Fruit fly (Drosophila melanogaster) whole organism: ENCODE measurements around the gene CheA75a.

Source experiments
- CG8478 ChIP-seq: fragments of >200 bp; optimal IDR thresholded peaks from 2 replicates; lab custom pipeline; 2018; ENCODE audit warnings: inconsistent platforms
- Dll ChIP-seq: fragments of >200 bp; optimal IDR thresholded peaks from 2 replicates; lab custom pipeline; 2017
- EcR ChIP-seq, 2 experiments: fragments of >200 bp; optimal IDR thresholded peaks; 2 replicates each; lab custom pipeline; 2017; ENCODE audit warnings: missing biosample characterization in 2 of 2, missing genetic modification characterization in 2 of 2, missing genetic modification reagents in 2 of 2
- pan ChIP-seq: fragments of >200 bp; optimal IDR thresholded peaks from 2 replicates; lab custom pipeline; 2017
- psq ChIP-seq: fragments of >200 bp; optimal IDR thresholded peaks from 2 replicates; lab custom pipeline; 2017
- usp ChIP-seq: fragments of >200 bp; optimal IDR thresholded peaks from 2 replicates; lab custom pipeline; 2017; ENCODE audit warnings: missing biosample characterization, missing genetic modification characterization, mixed read lengths

Gene CheA75a

dm6 chr3L:18243673-18244072 is 8.2 kb upstream of the CheA75a start:
- TF ChIP-seq usp (no peak), Dll (lab: Kevin White, UChicago) (peak; percentile 6), EcR (GFP tag; optimal IDR thresholded peaks at IDR 0.05; lab: Kevin White, UChicago) (peak; percentile 77 to 96)

dm6 chr3L:18244186-18244585 is 7.7 kb upstream of the CheA75a start:
- TF ChIP-seq Dll (lab: Kevin White, UChicago) (no peak), psq (lab: Kevin White, UChicago) (no peak), CG8478 (lab: Kevin White, UChicago) (no peak), pan (lab: Kevin White, UChicago) (no peak), EcR (GFP tag; optimal IDR thresholded peaks at IDR 0.05; lab: Kevin White, UChicago) (no peak), usp (no peak)

DNA sequence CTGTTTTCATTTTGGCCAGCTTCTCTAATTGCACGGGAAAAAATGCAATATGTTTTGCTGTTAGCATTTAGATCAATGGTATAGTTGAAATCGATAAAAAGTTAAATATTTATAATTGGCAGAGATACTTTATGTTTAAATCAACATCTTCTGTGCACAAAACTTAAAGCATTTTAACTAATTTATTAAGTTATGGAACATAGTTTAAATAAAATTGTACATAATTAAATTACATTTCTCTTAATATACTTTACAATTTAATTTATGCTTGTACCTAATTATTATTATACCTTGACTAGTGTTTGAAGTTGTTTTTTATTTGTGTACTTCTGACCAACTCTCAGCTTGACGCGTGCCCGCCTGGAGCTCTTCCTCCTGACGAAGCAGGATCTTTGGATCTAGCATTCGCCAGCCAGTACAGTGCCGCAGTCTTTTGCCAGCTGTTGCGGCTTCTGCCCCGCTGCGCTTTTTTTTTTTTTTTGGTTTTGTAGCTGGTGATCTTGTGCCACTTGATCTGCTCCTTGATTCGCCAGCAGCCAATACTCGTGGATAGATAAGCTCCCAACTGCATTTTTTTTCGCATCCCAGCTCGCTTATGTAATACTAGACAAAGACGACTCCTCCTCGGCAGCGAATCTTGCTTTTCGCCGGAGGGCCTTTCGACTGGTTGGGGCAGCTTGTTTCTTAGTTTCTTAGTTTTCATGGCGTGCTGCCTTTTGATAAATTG is 6.7 kb upstream of the CheA75a start:
- TF ChIP-seq EcR (GFP tag; optimal IDR thresholded peaks at IDR 0.05; lab: Kevin White, UChicago) (peak in 1 of 2 experiments; percentile 51), usp (no peak)

- TF ChIP-seq Dll (lab: Kevin White, UChicago) (no peak), pan (lab: Kevin White, UChicago) (no peak), EcR (GFP tag; optimal IDR thresholded peaks at IDR 0.05; lab: Kevin White, UChicago) (no peak), CG8478 (lab: Kevin White, UChicago) (no peak), usp (no peak), psq (lab: Kevin White, UChicago) (no peak)
These were observed 6.2 kb upstream of the CheA75a start for dm6 chr3L:18245709-18246080.

- TF ChIP-seq Dll (lab: Kevin White, UChicago) (no peak), psq (lab: Kevin White, UChicago) (no peak), pan (lab: Kevin White, UChicago) (no peak), EcR (GFP tag; optimal IDR thresholded peaks at IDR 0.05; lab: Kevin White, UChicago) (no peak), usp (no peak), CG8478 (lab: Kevin White, UChicago) (no peak)
These were observed 3.6 kb upstream of the CheA75a start for dm6 chr3L:18248110-18248791.

dm6 chr3L:18248815-18249214 is 3.1 kb upstream of the CheA75a start:
- no peak for TF ChIP-seq pan (lab: Kevin White, UChicago)
- TF ChIP-seq psq (lab: Kevin White, UChicago): no peak
- TF ChIP-seq EcR (GFP tag; optimal IDR thresholded peaks at IDR 0.05; lab: Kevin White, UChicago): no peak
- no peak for TF ChIP-seq usp
- TF ChIP-seq CG8478 (lab: Kevin White, UChicago): no peak
- TF ChIP-seq Dll (lab: Kevin White, UChicago): no peak

DNA sequence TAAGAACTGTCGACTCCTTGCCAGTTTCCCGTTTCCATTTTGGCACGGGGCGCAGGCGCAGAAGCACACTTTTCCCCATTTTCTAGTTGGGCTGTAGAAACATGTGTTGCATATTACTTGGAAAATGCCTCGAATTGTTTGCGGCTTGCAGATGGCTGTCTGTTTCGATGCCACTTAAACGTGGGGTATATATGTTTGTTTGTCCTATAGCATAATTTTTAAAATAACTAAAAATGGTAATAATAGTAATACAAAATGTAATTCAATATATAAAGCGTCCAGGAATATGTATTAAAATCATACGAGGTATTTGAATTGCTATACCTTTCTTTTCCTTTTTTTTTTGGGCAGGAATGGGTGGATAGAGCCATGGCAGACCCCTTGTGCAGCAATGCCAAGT is 1.2 kb upstream of the CheA75a start:
- TF ChIP-seq EcR (GFP tag; optimal IDR thresholded peaks at IDR 0.05; lab: Kevin White, UChicago): no peak
- no peak for TF ChIP-seq Dll (lab: Kevin White, UChicago)
- TF ChIP-seq psq (lab: Kevin White, UChicago): no peak
- TF ChIP-seq usp: no peak
- TF ChIP-seq CG8478 (lab: Kevin White, UChicago): no peak
- no peak for TF ChIP-seq pan (lab: Kevin White, UChicago)

DNA sequence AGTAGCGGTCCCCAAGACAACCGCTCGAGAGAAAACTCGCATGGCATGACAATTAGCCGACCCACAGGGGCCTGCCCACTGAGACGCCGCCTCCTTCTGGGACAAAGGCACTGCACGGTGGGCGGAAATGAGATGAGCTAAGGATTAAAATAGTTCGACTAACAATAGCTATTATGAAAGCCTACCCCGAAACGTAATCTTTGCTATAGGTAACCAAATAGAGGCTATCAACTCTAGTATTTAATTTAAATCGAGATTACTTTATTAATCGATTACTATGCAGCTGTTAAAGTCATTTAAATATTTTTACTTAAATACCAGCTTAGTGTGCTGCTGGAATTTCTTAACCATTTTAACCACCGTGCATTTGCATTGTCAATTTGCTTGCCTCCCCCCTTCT is 5.1 kb downstream of the CheA75a start:
- TF ChIP-seq EcR (GFP tag; optimal IDR thresholded peaks at IDR 0.05; lab: Kevin White, UChicago): no peak
- no peak for TF ChIP-seq pan (lab: Kevin White, UChicago)
- TF ChIP-seq Dll (lab: Kevin White, UChicago): no peak

DNA sequence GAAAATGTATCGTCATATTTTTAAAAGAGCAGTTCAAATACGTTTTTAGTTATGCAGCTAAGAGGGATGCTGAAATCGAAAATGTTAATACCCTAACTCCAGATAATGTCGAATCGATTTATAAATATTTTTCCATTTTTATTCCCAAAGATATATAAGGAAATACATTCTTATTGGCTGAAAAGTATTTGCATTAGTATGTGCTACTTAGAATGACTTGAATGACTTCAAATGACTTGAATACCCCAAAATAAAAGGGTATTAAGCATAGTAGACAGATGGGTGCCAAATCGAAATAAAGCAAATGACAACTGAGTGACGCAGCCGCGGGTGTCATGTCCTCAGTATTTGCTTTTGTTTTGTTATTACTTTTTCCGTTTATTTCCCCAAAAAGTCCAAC is 6.9 kb downstream of the CheA75a start:
- TF ChIP-seq psq (lab: Kevin White, UChicago) (no peak), Dll (lab: Kevin White, UChicago) (no peak), usp (no peak), pan (lab: Kevin White, UChicago) (no peak), CG8478 (lab: Kevin White, UChicago) (no peak), EcR (GFP tag; optimal IDR thresholded peaks at IDR 0.05; lab: Kevin White, UChicago) (no peak)

dm6 chr3L:18265543-18265942 is 13.7 kb downstream of the CheA75a start:
- TF ChIP-seq pan (lab: Kevin White, UChicago) (no peak), EcR (GFP tag; optimal IDR thresholded peaks at IDR 0.05; lab: Kevin White, UChicago) (no peak), psq (lab: Kevin White, UChicago) (no peak), usp (no peak), CG8478 (lab: Kevin White, UChicago) (no peak), Dll (lab: Kevin White, UChicago) (no peak)

- no peak for TF ChIP-seq psq (lab: Kevin White, UChicago)
- TF ChIP-seq Dll (lab: Kevin White, UChicago): no peak
- TF ChIP-seq CG8478 (lab: Kevin White, UChicago): no peak
- TF ChIP-seq usp: no peak
These were observed 14.6 kb downstream of the CheA75a start for dm6 chr3L:18266462-18266861.

DNA sequence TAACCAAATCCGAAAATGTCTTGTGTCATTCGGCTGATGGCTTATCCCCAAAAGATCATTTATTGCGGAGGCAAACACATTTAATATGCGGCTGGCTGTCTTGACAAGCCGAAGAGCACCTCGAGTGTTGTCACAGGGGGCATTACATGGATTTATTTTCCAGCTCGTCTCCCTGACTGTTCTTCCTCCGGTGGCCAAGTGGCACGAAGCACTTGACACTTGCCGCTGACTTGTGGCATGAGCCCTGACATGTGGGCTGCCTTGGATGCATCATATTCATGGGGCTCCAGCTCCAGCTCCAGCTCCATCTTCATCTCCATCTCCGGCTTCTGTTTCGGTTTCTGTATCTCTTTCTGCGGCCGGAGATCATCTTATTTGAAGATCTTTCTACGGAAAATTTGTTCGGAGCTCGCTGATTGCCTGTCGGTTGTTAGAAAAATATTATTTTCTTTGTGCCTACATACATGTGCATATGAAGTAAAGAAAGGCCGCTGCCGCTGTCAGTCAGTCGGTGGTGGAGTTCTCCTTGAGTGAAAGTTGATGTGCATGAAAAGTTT is 16.3 kb downstream of the CheA75a start:
- no peak for TF ChIP-seq psq (lab: Kevin White, UChicago)
